Fruit fly (Drosophila melanogaster) whole organism, embryonic: Measurements from ENCODE around the gene in.

Experiments used
- Bdp1 ChIP-seq: fragments of 200-800 bp; sonication (Bioruptor generic); optimal IDR thresholded peaks from 3 replicates; lab custom pipeline; 2016; ENCODE audit warnings: missing biosample characterization, missing genetic modification characterization
- C15 ChIP-seq: fragments of 200-800 bp; sonication (Bioruptor generic); IDR thresholded peaks from 3 replicates; pipeline ENCODE4 v1.3.6; 2022; ENCODE audit warnings: missing biosample characterization, missing genetic modification characterization
- CG10431 ChIP-seq: fragments of 200-800 bp; sonication (Bioruptor generic); optimal IDR thresholded peaks from 3 replicates; lab custom pipeline; 2018; ENCODE audit warnings: missing biosample characterization, mild to moderate bottlenecking, missing genetic modification characterization
- CG10543 ChIP-seq: fragments of 200-800 bp; sonication (Bioruptor generic); optimal IDR thresholded peaks from 3 replicates; lab custom pipeline; 2017; ENCODE audit warnings: missing biosample characterization, mild to moderate bottlenecking, missing genetic modification characterization, moderate library complexity
- CG13894 ChIP-seq: fragments of 200-800 bp; sonication (Bioruptor generic); optimal IDR thresholded peaks from 3 replicates; lab custom pipeline; 2018; ENCODE audit warnings: missing biosample characterization, mild to moderate bottlenecking, missing genetic modification characterization, moderate library complexity
- CG15269 ChIP-seq: fragments of 200-800 bp; sonication (Bioruptor generic); optimal IDR thresholded peaks from 2 replicates; lab custom pipeline; 2018; ENCODE audit warnings: missing biosample characterization, mild to moderate bottlenecking, missing genetic modification characterization, moderate library complexity
- CG18599 ChIP-seq: fragments of 200-800 bp; sonication (Bioruptor generic); optimal IDR thresholded peaks from 3 replicates; lab custom pipeline; 2017; ENCODE audit warnings: missing biosample characterization, missing genetic modification characterization, mild to moderate bottlenecking, moderate library complexity, missing genetic modification reagents
- CG30403 ChIP-seq: fragments of 200-800 bp; sonication (Bioruptor generic); optimal IDR thresholded peaks from 3 replicates; lab custom pipeline; 2016; ENCODE audit warnings: missing biosample characterization, missing genetic modification characterization
- CG3847 ChIP-seq: fragments of 200-800 bp; sonication (Bioruptor generic); IDR thresholded peaks from 2 replicates; pipeline ENCODE4 v1.3.6; 2022; ENCODE audit warnings: missing biosample characterization, missing genetic modification characterization
- CG4404 ChIP-seq: fragments of 200-800 bp; sonication (Bioruptor generic); IDR thresholded peaks from 2 replicates; pipeline ENCODE4 v1.3.6; 2022; ENCODE audit warnings: missing biosample characterization, missing genetic modification characterization
- CG5245 ChIP-seq: fragments of 200-800 bp; sonication (Bioruptor generic); optimal IDR thresholded peaks from 3 replicates; lab custom pipeline; 2016; ENCODE audit warnings: missing biosample characterization, missing genetic modification characterization
- CG6272 ChIP-seq: fragments of 200-800 bp; sonication (Bioruptor generic); IDR thresholded peaks from 2 replicates; pipeline ENCODE4 v1.3.6; 2022; ENCODE audit warnings: missing biosample characterization, missing genetic modification characterization
- CG8281 ChIP-seq: fragments of 200-800 bp; sonication (Bioruptor generic); optimal IDR thresholded peaks from 2 replicates; lab custom pipeline; 2018; ENCODE audit warnings: missing biosample characterization, mild to moderate bottlenecking, missing genetic modification characterization, moderate library complexity
- CG9817 ChIP-seq: fragments of 200-800 bp; sonication (Bioruptor generic); optimal IDR thresholded peaks from 2 replicates; lab custom pipeline; 2018; ENCODE audit warnings: missing biosample characterization, mild to moderate bottlenecking, missing genetic modification characterization, moderate library complexity
- CTCF ChIP-seq: fragments of 200-800 bp; sonication (Bioruptor generic); optimal IDR thresholded peaks from 2 replicates; lab custom pipeline; 2017; ENCODE audit warnings: missing biosample characterization, mild to moderate bottlenecking, missing genetic modification characterization, moderate library complexity
- Chrac-16 ChIP-seq: fragments of 200-800 bp; sonication (Bioruptor generic); optimal IDR thresholded peaks from 3 replicates; lab custom pipeline; 2016; ENCODE audit warnings: missing biosample characterization, missing genetic modification characterization
- CrebB ChIP-seq: fragments of 200-800 bp; sonication (Bioruptor generic); optimal IDR thresholded peaks from 3 replicates; lab custom pipeline; 2018; ENCODE audit warnings: missing biosample characterization, mild to moderate bottlenecking, missing genetic modification characterization
- Dbx ChIP-seq: fragments of 200-800 bp; sonication (Bioruptor generic); IDR thresholded peaks from 3 replicates; pipeline ENCODE4 v1.3.6; 2022; ENCODE audit warnings: missing biosample characterization, missing genetic modification characterization
- Dref ChIP-seq: fragments of 200-800 bp; sonication (Bioruptor generic); IDR thresholded peaks from 2 replicates; pipeline ENCODE4 v1.3.6; 2022; ENCODE audit warnings: missing biosample characterization, missing genetic modification characterization
- H2.0 ChIP-seq: fragments of 200-800 bp; sonication (Bioruptor generic); IDR thresholded peaks from 2 replicates; pipeline ENCODE4 v1.3.6; 2022; ENCODE audit warnings: missing biosample characterization, missing genetic modification characterization
- HLH4C ChIP-seq: fragments of 200-800 bp; sonication (Bioruptor generic); IDR thresholded peaks from 3 replicates; pipeline ENCODE4 v1.3.6; 2022; ENCODE audit warnings: missing biosample characterization, missing genetic modification characterization; ENCODE audit not compliant: partially characterized antibody
- Hsf ChIP-seq: fragments of 200-800 bp; sonication (Bioruptor generic); optimal IDR thresholded peaks from 3 replicates; lab custom pipeline; 2016; ENCODE audit warnings: missing biosample characterization, missing genetic modification characterization
- MTF-1 ChIP-seq: fragments of 200-800 bp; sonication (Bioruptor generic); optimal IDR thresholded peaks from 2 replicates; lab custom pipeline; 2018; ENCODE audit warnings: missing biosample characterization, mild to moderate bottlenecking, missing genetic modification characterization, borderline replicate concordance
- Meics ChIP-seq: fragments of 200-800 bp; sonication (Bioruptor generic); optimal IDR thresholded peaks from 2 replicates; lab custom pipeline; 2017; ENCODE audit warnings: missing biosample characterization, mild to moderate bottlenecking, missing genetic modification characterization
- Nf-YC ChIP-seq: fragments of 200-800 bp; optimal IDR thresholded peaks from 3 replicates; lab custom pipeline; 2019; ENCODE audit warnings: missing biosample characterization, mild to moderate bottlenecking, missing genetic modification characterization, moderate library complexity
- Ravus ChIP-seq: fragments of 200-800 bp; sonication (Bioruptor generic); IDR thresholded peaks from 2 replicates; pipeline ENCODE4 v1.3.6; 2022; ENCODE audit warnings: missing biosample characterization, missing genetic modification characterization
- crol ChIP-seq: fragments of 200-800 bp; sonication (Bioruptor generic); IDR thresholded peaks from 2 replicates; pipeline ENCODE4 v1.3.6; 2022; ENCODE audit warnings: missing biosample characterization, missing genetic modification characterization
- ems ChIP-seq: fragments of 200-800 bp; sonication (Bioruptor generic); optimal IDR thresholded peaks from 3 replicates; lab custom pipeline; 2016; ENCODE audit warnings: missing biosample characterization, missing genetic modification characterization
- eve ChIP-seq, 2 experiments: fragments of >200 bp; optimal IDR thresholded peaks; 2 replicates each; lab custom pipeline; 2017; ENCODE audit warnings: missing biosample characterization in 2 of 2, missing genetic modification characterization in 2 of 2
- eyg ChIP-seq: fragments of 200-800 bp; sonication (Bioruptor generic); optimal IDR thresholded peaks from 3 replicates; lab custom pipeline; 2016; ENCODE audit warnings: missing biosample characterization, missing genetic modification characterization
- gem ChIP-seq: fragments of 200-800 bp; sonication (Bioruptor generic); optimal IDR thresholded peaks from 2 replicates; lab custom pipeline; 2019; ENCODE audit warnings: missing biosample characterization, mild to moderate bottlenecking, missing genetic modification characterization, moderate library complexity
- hth ChIP-seq: fragments of >200 bp; optimal IDR thresholded peaks from 2 replicates; lab custom pipeline; 2017; ENCODE audit warnings: inconsistent platforms
- kah ChIP-seq: fragments of 200-800 bp; sonication (Bioruptor generic); optimal IDR thresholded peaks from 2 replicates; lab custom pipeline; 2018; ENCODE audit warnings: missing biosample characterization, mild to moderate bottlenecking, missing genetic modification characterization
- knrl ChIP-seq: fragments of 200-800 bp; sonication (Bioruptor generic); IDR thresholded peaks from 3 replicates; pipeline ENCODE4 v1.3.6; 2022; ENCODE audit warnings: missing biosample characterization, missing genetic modification characterization; ENCODE audit not compliant: partially characterized antibody
- lbe ChIP-seq: fragments of 200-800 bp; sonication (Bioruptor generic); optimal IDR thresholded peaks from 2 replicates; lab custom pipeline; 2016; ENCODE audit warnings: missing biosample characterization, mild to moderate bottlenecking, missing genetic modification characterization
- nmo ChIP-seq: fragments of 200-800 bp; sonication (Bioruptor generic); optimal IDR thresholded peaks from 2 replicates; lab custom pipeline; 2018; ENCODE audit warnings: missing biosample characterization, mild to moderate bottlenecking, missing genetic modification characterization, moderate library complexity
- oc ChIP-seq: fragments of 200-800 bp; sonication (Bioruptor generic); optimal IDR thresholded peaks from 2 replicates; lab custom pipeline; 2018; ENCODE audit warnings: missing biosample characterization, mild to moderate bottlenecking, missing genetic modification characterization, moderate library complexity
- pfk ChIP-seq: fragments of 200-800 bp; sonication (Bioruptor generic); optimal IDR thresholded peaks from 2 replicates; lab custom pipeline; 2018; ENCODE audit warnings: missing biosample characterization, mild to moderate bottlenecking, missing genetic modification characterization, moderate library complexity
- stwl ChIP-seq: fragments of 200-800 bp; sonication (Bioruptor generic); optimal IDR thresholded peaks from 3 replicates; lab custom pipeline; 2018; ENCODE audit warnings: missing biosample characterization, mild to moderate bottlenecking, missing genetic modification characterization, moderate library complexity
- sug ChIP-seq: fragments of 200-800 bp; optimal IDR thresholded peaks from 2 replicates; lab custom pipeline; 2019; ENCODE audit warnings: missing biosample characterization, mild to moderate bottlenecking, missing genetic modification characterization, moderate library complexity
- tna ChIP-seq: fragments of 200-800 bp; sonication (Bioruptor generic); IDR thresholded peaks from 2 replicates; pipeline ENCODE4 v1.3.6; 2022; ENCODE audit warnings: missing biosample characterization, missing genetic modification characterization; ENCODE audit not compliant: partially characterized antibody
- trh ChIP-seq: fragments of 200-800 bp; sonication (Bioruptor generic); optimal IDR thresholded peaks from 2 replicates; lab custom pipeline; 2016; ENCODE audit warnings: missing biosample characterization, missing genetic modification characterization
- ttk ChIP-seq: fragments of 200-800 bp; sonication (Bioruptor generic); IDR thresholded peaks from 2 replicates; pipeline ENCODE4 v2.1.2; 2022; ENCODE audit warnings: missing biosample characterization, missing genetic modification characterization
- unc-4 ChIP-seq: fragments of 200-800 bp; sonication (Bioruptor generic); IDR thresholded peaks from 2 replicates; pipeline ENCODE4 v1.3.6; 2022; ENCODE audit warnings: missing biosample characterization, missing genetic modification characterization; ENCODE audit not compliant: partially characterized antibody
- wek ChIP-seq: fragments of 200-800 bp; sonication (Bioruptor generic); optimal IDR thresholded peaks from 3 replicates; lab custom pipeline; 2018; ENCODE audit warnings: missing biosample characterization, mild to moderate bottlenecking, missing genetic modification characterization, moderate library complexity
- zen2 ChIP-seq: fragments of 200-800 bp; sonication (Bioruptor generic); IDR thresholded peaks from 3 replicates; pipeline ENCODE4 v1.3.6; 2022; ENCODE audit warnings: missing biosample characterization, missing genetic modification characterization; ENCODE audit not compliant: partially characterized antibody
- zfh2 ChIP-seq: fragments of 200-800 bp; sonication (Bioruptor generic); optimal IDR thresholded peaks from 2 replicates; lab custom pipeline; 2016; ENCODE audit warnings: missing biosample characterization, missing genetic modification characterization

in gene

dm6 chr3L:20397770-20398169 lies 30.8 kb downstream of the in start (continued):
- TF ChIP-seq Meics (GFP tag; lab: Kevin White, UChicago) (peak; percentile 54), Hsf (GFP tag; lab: Kevin White, UChicago) (no peak), Chrac-16 (GFP tag; lab: Kevin White, UChicago) (no peak), unc-4 (peak; percentile 35; the same call in 1 of the 2 replicates), CG30403 (GFP tag; lab: Kevin White, UChicago) (no peak), crol (GFP tag; lab: Robert Waterston, UW) (peak; percentile 90), CG15269 (tag; lab: Kevin White, UChicago) (peak; percentile 1), zen2 (GFP tag; lab: Robert Waterston, UW) (peak; percentile 50; the same call in 1 of the 3 replicates)

- TF ChIP-seq CG6272 (GFP tag; lab: Robert Waterston, UW) (peak; percentile 53), tna (no peak), CrebB (tag; lab: Kevin White, UChicago) (peak; percentile 71), stwl (tag; lab: Kevin White, UChicago) (no peak), MTF-1 (GFP tag; lab: Kevin White, UChicago) (no peak), CTCF (GFP tag; lab: Kevin White, UChicago) (peak; percentile 41), CG8281 (tag; lab: Kevin White, UChicago) (peak; percentile 70), CG3847 (peak; percentile 73), oc (tag; lab: Kevin White, UChicago) (peak; percentile 60), lbe (GFP tag; lab: Kevin White, UChicago) (peak; percentile 30), H2.0 (GFP tag; lab: Robert Waterston, UW) (peak; percentile 72), hth (lab: Kevin White, UChicago) (no peak), Ravus (GFP tag; lab: Robert Waterston, UW) (peak; percentile 44), eyg (peak; percentile 47), ems (peak; percentile 69), sug (tag; lab: Kevin White, UChicago) (peak; percentile 79), CG5245 (GFP tag; lab: Kevin White, UChicago) (peak; percentile 70), Nf-YC (peak; percentile 77), CG10543 (GFP tag; lab: Kevin White, UChicago) (peak; percentile 91), ttk (GFP tag; lab: Robert Waterston, UW) (peak; percentile 75), HLH4C (no peak), eve (GFP tag; optimal IDR thresholded peaks at IDR 0.05; lab: Kevin White, UChicago) (peak in 1 of 2 experiments; percentile 95), kah (GFP tag; lab: Kevin White, UChicago) (peak; percentile 93), Dbx (GFP tag; lab: Robert Waterston, UW) (peak; percentile 61; the same call in 2 of the 3 replicates), CG13894 (tag; lab: Kevin White, UChicago) (peak; percentile 67), Bdp1 (peak; percentile 63), C15 (GFP tag; lab: Robert Waterston, UW) (0 out of 3 replicates have a peak, but pooled peaks have one; percentile 51), pfk (GFP tag; lab: Kevin White, UChicago) (no peak), nmo (GFP tag; lab: Kevin White, UChicago) (peak; percentile 91), knrl (GFP tag; lab: Robert Waterston, UW) (no peak), CG9817 (tag; lab: Kevin White, UChicago) (peak; percentile 82), zfh2 (GFP tag; lab: Kevin White, UChicago) (peak; percentile 64), gem (peak; percentile 94), CG4404 (GFP tag; lab: Robert Waterston, UW) (no peak), CG18599 (GFP tag; lab: Kevin White, UChicago) (peak; percentile 85), wek (GFP tag; lab: Kevin White, UChicago) (peak; percentile 37), CG10431 (GFP tag; lab: Kevin White, UChicago) (peak; percentile 56), trh (GFP tag; lab: Kevin White, UChicago) (peak; percentile 46), Dref (GFP tag; lab: Robert Waterston, UW) (no peak)
Measured at dm6 chr3L:20398243-20399222, 31.5 kb downstream of the in start.
